Worm (Caenorhabditis elegans): ENCODE results near the gene B0507.8.

DNA sequence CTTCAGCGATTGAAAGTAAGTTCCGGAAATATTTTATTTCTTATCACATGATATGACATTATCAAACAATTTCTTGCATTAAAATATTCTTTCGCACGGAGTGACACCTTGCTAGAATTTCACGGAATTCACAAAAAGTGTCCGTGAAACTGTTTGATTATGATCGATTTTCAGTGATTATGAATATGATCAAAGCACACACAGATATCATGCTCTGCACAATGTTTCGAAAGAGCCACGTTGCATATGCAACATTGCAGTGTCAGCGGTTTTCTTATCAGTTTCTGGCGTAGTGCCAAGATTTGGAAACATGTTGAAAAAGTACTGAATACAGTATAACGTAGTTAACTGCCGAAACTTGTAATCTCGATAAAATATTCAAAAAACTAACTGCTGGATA lies 6.4 kb upstream of the B0507.8 start:
- TF ChIP-seq rnt-1 (tag; optimal IDR thresholded peaks at IDR 0.05) (no peak), fkh-10 (GFP tag; optimal IDR thresholded peaks at IDR 0.05) (no peak), dmd-4 (tag; optimal IDR thresholded peaks at IDR 0.05; ENCODE audit: borderline replicate concordance) (no peak), pha-4 (tag; optimal IDR thresholded peaks at IDR 0.05) (no peak), ztf-16 (tag; optimal IDR thresholded peaks at IDR 0.05) (no peak), pros-1 (tag; optimal IDR thresholded peaks at IDR 0.05) (no peak)
